Worm (Caenorhabditis elegans): ENCODE measurements around the gene apc-17.

DNA sequence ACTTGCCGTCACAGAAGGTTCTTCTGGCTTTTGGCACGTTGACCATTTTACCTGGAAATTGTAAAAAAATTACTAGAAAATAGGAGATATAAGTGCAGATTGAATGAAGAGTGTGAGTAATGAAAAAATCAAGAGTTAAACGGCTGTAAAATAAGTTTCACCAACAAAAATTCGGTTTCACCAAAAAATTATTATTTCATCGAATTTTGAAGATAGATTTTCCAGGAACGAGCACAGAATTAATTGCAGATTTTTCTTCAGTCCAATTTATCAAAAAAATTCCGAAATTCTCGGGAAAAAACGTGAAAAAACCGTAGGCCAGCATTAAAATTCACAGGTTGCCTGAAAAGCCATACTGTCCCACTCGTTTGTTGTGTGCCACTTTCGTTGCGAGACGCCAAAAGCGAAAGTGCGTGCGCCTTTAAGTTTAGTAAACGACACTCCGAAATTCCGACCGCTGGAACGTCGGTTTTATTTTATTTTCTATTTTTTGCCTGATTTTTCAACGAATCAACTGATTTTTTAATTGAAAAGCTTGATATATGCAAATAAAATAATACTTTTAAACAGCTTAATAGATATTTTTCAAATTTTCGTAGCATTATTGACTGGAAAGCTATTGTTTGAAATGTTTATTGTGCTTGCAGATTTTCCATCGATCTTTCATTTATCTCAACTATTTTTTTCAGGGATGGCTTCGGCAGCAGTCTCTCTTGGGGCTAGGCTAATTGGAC, 10.6 kb upstream of the apc-17 start, which contains the start of the genes rpl-36.A and nuo-1:
- TF ChIP-seq ztf-23 (GFP tag; IDR thresholded peaks at IDR 0.05) (0 out of 2 replicates have a peak, but pooled peaks have one; percentile 22), T22C8.4 (GFP tag; IDR thresholded peaks at IDR 0.05) (no peak)

All from whole organism, midembryonic.